Fruit fly (Drosophila melanogaster) whole organism, adult: ENCODE measurements around the gene TotE.

Experiments used
- CG11617 ChIP-seq: fragments of 200-800 bp; sonication (Bioruptor generic); optimal IDR thresholded peaks from 2 replicates; lab custom pipeline; 2017; ENCODE audit warnings: mild to moderate bottlenecking, missing biosample characterization, missing genetic modification reagents, missing genetic modification characterization
- CG1620 ChIP-seq: fragments of 200-800 bp; sonication (Bioruptor generic); optimal IDR thresholded peaks from 2 replicates; lab custom pipeline; 2016; ENCODE audit warnings: missing biosample characterization, missing genetic modification characterization
- CG33017 ChIP-seq: fragments of 200-800 bp; sonication (Bioruptor generic); optimal IDR thresholded peaks from 2 replicates; lab custom pipeline; 2018; ENCODE audit warnings: missing biosample characterization, mild to moderate bottlenecking, missing genetic modification characterization, moderate library complexity
- CG5204 ChIP-seq: fragments of 200-800 bp; sonication (Bioruptor generic); optimal IDR thresholded peaks from 2 replicates; lab custom pipeline; 2016; ENCODE audit warnings: missing biosample characterization, missing genetic modification characterization
- CG7101 ChIP-seq: fragments of 200-800 bp; sonication (Bioruptor generic); optimal IDR thresholded peaks from 2 replicates; lab custom pipeline; 2018; ENCODE audit warnings: missing biosample characterization, mild to moderate bottlenecking, missing genetic modification characterization, moderate library complexity
- Clk ChIP-seq: fragments of 200-800 bp; sonication (Bioruptor generic); optimal IDR thresholded peaks from 2 replicates; lab custom pipeline; 2017; ENCODE audit warnings: missing biosample characterization, missing genetic modification characterization
- Crg-1 ChIP-seq: fragments of 200-800 bp; sonication (Bioruptor generic); optimal IDR thresholded peaks from 2 replicates; lab custom pipeline; 2016; ENCODE audit warnings: missing biosample characterization, missing genetic modification characterization
- cic ChIP-seq: fragments of 200-800 bp; sonication (Bioruptor generic); optimal IDR thresholded peaks from 2 replicates; lab custom pipeline; 2017; ENCODE audit warnings: missing biosample characterization, mild to moderate bottlenecking, missing genetic modification characterization, moderate library complexity
- cnc ChIP-seq, 2 experiments: fragments of >200 bp; optimal IDR thresholded peaks; 2 replicates each; lab custom pipeline; 2017
- kay ChIP-seq: fragments of 200-800 bp; sonication (Bioruptor generic); peaks from one replicate; lab custom pipeline; 2016; ENCODE audit warnings: missing biosample characterization, missing genetic modification characterization, borderline replicate concordance
- ovo ChIP-seq: fragments of 200-800 bp; sonication (Bioruptor generic); optimal IDR thresholded peaks from 2 replicates; lab custom pipeline; 2016; ENCODE audit warnings: missing biosample characterization, missing genetic modification characterization
- tj ChIP-seq: fragments of 200-800 bp; sonication (Bioruptor generic); optimal IDR thresholded peaks from 3 replicates; lab custom pipeline; 2017; ENCODE audit warnings: missing biosample characterization, mild to moderate bottlenecking, missing genetic modification characterization, moderate library complexity

DNA sequence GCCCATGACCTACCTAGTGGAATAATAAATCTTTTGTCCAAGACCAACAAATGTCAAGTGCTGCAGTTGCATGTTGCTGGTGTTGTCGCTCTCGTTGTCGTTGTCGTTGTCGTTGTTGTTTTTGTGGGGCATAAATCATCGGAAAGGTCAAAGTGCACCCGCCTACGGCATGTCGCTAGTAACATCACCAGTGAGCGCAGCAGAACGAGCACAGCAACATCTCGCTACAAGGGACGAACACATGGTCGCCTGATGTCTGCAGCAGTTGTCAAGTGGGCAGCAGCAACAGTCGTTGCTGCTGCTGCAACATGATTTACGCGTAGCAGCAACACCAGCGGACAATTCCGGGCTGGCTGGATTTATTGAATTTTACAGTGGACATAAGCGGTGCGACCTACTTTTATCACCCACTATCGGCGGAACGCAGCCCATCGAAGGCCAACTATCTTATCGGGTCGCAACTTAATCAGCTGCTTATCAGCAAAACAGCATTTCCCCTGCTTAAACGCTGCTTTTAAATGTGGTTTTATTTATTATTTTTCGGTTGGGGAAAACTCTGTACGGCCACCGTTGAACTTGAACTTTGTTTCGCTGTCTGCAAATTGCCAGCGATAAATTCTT is 38.3 kb upstream of the TotE start:
- TF ChIP-seq ovo (GFP tag; lab: Kevin White, UChicago) (no peak), CG1620 (no peak), cic (GFP tag; lab: Kevin White, UChicago) (no peak), CG11617 (GFP tag; lab: Kevin White, UChicago) (no peak), CG7101 (tag; lab: Kevin White, UChicago) (no peak), CG33017 (tag; lab: Kevin White, UChicago) (no peak), CG5204 (GFP tag; lab: Kevin White, UChicago) (no peak), Clk (GFP tag; lab: Kevin White, UChicago) (no peak), tj (GFP tag; lab: Kevin White, UChicago) (no peak), kay (GFP tag; lab: Kevin White, UChicago) (no peak), cnc (optimal IDR thresholded peaks at IDR 0.05; lab: Kevin White, UChicago) (no peak), Crg-1 (GFP tag; lab: Kevin White, UChicago) (no peak)
